Worm (Caenorhabditis elegans) whole organism, early embryonic: ENCODE results near the gene str-161.
A peak's percentile ranks its signal among the peaks of the same experiment; 100 is the strongest.

Experiments
- B0310.2 ChIP-seq: sonication (generic microtip); optimal IDR thresholded peaks from 2 replicates; lab custom pipeline; 2016; ENCODE audit warnings: mild to moderate bottlenecking, missing genetic modification characterization, missing compliant biosample characterization
- F13C5.2 ChIP-seq: sonication (generic microtip); optimal IDR thresholded peaks from 2 replicates; lab custom pipeline; 2017; ENCODE audit warnings: mild to moderate bottlenecking, missing genetic modification characterization, inconsistent platforms, missing compliant biosample characterization
- aly-1 ChIP-seq: sonication (generic microtip); optimal IDR thresholded peaks from 2 replicates; lab custom pipeline; 2016; ENCODE audit warnings: missing genetic modification characterization, missing compliant biosample characterization
- ama-1 ChIP-seq: fragments of 150-350 bp; optimal IDR thresholded peaks from 2 replicates; lab custom pipeline; 2014
- ceh-13 ChIP-seq: fragments of 200-800 bp; sonication (Bioruptor generic); optimal IDR thresholded peaks from 2 replicates; lab custom pipeline; 2018; ENCODE audit warnings: mild to moderate bottlenecking, missing genetic modification characterization, missing compliant biosample characterization
- ceh-36 ChIP-seq: sonication (generic microtip); optimal IDR thresholded peaks from 2 replicates; lab custom pipeline; 2016; ENCODE audit warnings: missing genetic modification characterization, inconsistent platforms, missing compliant biosample characterization
- ets-7 ChIP-seq: sonication (generic microtip); optimal IDR thresholded peaks from 2 replicates; lab custom pipeline; 2016; ENCODE audit warnings: missing genotype, missing genetic modification characterization, missing compliant biosample characterization
- flt-1 ChIP-seq: fragments of 200-800 bp; sonication (Bioruptor generic); IDR thresholded peaks from 2 replicates; pipeline ENCODE4 v1.3.6; 2022; ENCODE audit warnings: missing genetic modification characterization, missing compliant biosample characterization
- hmbx-1 ChIP-seq: sonication (generic microtip); optimal IDR thresholded peaks from 2 replicates; lab custom pipeline; 2016; ENCODE audit warnings: mild to moderate bottlenecking, missing genetic modification characterization, missing compliant biosample characterization
- hmg-4 ChIP-seq: fragments of 200-800 bp; sonication (Bioruptor generic); optimal IDR thresholded peaks from 2 replicates; lab custom pipeline; 2018; ENCODE audit warnings: mild to moderate bottlenecking, missing genetic modification characterization, missing compliant biosample characterization
- hnd-1 ChIP-seq: sonication (generic microtip); optimal IDR thresholded peaks from 2 replicates; lab custom pipeline; 2016; ENCODE audit warnings: missing genetic modification characterization, missing compliant biosample characterization
- pes-1 ChIP-seq: fragments of 200-800 bp; sonication (Bioruptor generic); IDR thresholded peaks from 2 replicates; pipeline ENCODE4 v1.3.6; 2022; ENCODE audit warnings: missing genetic modification reagents, missing genetic modification characterization, missing compliant biosample characterization
- scrt-1 ChIP-seq: fragments of 200-800 bp; sonication (Bioruptor generic); IDR thresholded peaks from 2 replicates; pipeline ENCODE4 v1.3.6; 2022; ENCODE audit warnings: missing genetic modification characterization, missing compliant biosample characterization
- sea-1 ChIP-seq: fragments of 200-800 bp; sonication (Bioruptor generic); conservative IDR thresholded peaks from 2 replicates; pipeline ENCODE4 v1.3.6; 2022; ENCODE audit warnings: missing genetic modification characterization, missing compliant biosample characterization
- tbx-11 ChIP-seq: fragments of 200-800 bp; sonication (Bioruptor generic); IDR thresholded peaks from 2 replicates; pipeline ENCODE4 v1.3.6; 2022; ENCODE audit warnings: missing genetic modification characterization, missing compliant biosample characterization
- tbx-37 ChIP-seq: fragments of 200-800 bp; sonication (Bioruptor generic); conservative IDR thresholded peaks from 2 replicates; pipeline ENCODE4 v1.3.6; 2022; ENCODE audit warnings: missing genetic modification reagents, missing genetic modification characterization, missing compliant biosample characterization
- tra-4 ChIP-seq: sonication (generic microtip); optimal IDR thresholded peaks from 2 replicates; lab custom pipeline; 2017; ENCODE audit warnings: missing genetic modification characterization, missing compliant biosample characterization

str-161 gene

DNA sequence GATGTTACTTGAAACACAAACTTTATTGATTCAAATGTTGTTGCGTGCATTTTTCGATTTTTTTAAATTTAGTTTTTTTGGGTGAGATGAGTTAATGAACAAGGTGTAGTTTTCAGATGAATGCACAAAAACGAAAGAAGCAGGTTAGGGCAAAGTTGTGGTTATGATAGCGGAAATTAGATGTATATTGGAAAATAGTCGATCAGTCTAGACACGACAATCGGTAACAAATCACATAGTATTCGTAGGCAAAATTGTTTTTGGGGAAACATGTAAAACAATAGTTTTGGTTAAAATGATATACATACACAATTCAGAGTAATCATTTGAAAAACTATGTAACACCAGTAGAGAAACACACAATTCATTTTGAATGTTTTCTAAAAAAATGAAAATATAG is 36.3 kb downstream of the str-161 start, which contains the start of gene str-172:
Gene str-172 (minus strand): TSS at position 101 of the 400 bp plus-strand sequence.
- TF ChIP-seq tbx-37 (no peak), ceh-13 (no peak), pes-1 (GFP tag; lab: Robert Waterston, UW) (no peak), aly-1 (no peak), tra-4 (tag; lab: Kevin White, UChicago) (no peak), B0310.2 (tag; lab: Kevin White, UChicago) (no peak), sea-1 (GFP tag; lab: Robert Waterston, UW) (no peak), ama-1 (lab: Kevin White, UChicago) (no peak), ets-7 (tag; lab: Kevin White, UChicago) (no peak), ceh-36 (no peak), hmbx-1 (tag; lab: Kevin White, UChicago) (no peak), hnd-1 (tag; lab: Kevin White, UChicago) (no peak), hmg-4 (GFP tag; lab: Kevin White, UChicago) (no peak), scrt-1 (no peak), flt-1 (GFP tag; lab: Robert Waterston, UW) (no peak), tbx-11 (GFP tag; lab: Robert Waterston, UW) (no peak)

DNA sequence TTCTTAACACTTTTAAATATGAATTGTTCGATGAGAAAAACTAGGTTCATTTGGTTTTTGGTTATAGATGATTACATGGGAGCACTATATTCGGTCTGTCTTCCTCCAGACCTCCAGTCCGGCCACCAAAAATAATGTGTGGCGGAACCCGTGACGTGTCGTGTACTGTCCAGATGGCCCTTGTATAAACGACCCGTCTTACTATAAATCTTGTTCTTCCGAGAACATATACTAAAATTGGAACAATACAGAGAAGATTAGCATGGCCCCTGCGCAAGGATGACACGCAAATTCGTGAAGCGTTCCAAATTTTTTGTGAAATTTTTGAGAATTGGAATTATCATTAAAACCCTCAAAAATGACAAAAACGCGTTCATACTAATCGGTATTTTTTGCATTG is 37.3 kb downstream of the str-161 start:
- TF ChIP-seq aly-1 = no peak
- TF ChIP-seq tra-4 (tag; lab: Kevin White, UChicago) = no peak
- TF ChIP-seq scrt-1 = no peak
- no peak for TF ChIP-seq ets-7 (tag; lab: Kevin White, UChicago)
- TF ChIP-seq ama-1 (lab: Kevin White, UChicago) = no peak
- no peak for TF ChIP-seq tbx-37
- TF ChIP-seq B0310.2 (tag; lab: Kevin White, UChicago) = no peak

ce11 chrIV:4864524-4864923 is 39.3 kb downstream of the str-161 start:
- TF ChIP-seq F13C5.2 (tag; lab: Kevin White, UChicago) (no peak), ets-7 (tag; lab: Kevin White, UChicago) (no peak), tra-4 (tag; lab: Kevin White, UChicago) (no peak), sea-1 (GFP tag; lab: Robert Waterston, UW) (no peak), pes-1 (GFP tag; lab: Robert Waterston, UW) (0 out of 2 replicates have a peak, but pooled peaks have one; percentile 32), hnd-1 (tag; lab: Kevin White, UChicago) (no peak), tbx-11 (GFP tag; lab: Robert Waterston, UW) (0 out of 2 replicates have a peak, but pooled peaks have one; percentile 19)

DNA sequence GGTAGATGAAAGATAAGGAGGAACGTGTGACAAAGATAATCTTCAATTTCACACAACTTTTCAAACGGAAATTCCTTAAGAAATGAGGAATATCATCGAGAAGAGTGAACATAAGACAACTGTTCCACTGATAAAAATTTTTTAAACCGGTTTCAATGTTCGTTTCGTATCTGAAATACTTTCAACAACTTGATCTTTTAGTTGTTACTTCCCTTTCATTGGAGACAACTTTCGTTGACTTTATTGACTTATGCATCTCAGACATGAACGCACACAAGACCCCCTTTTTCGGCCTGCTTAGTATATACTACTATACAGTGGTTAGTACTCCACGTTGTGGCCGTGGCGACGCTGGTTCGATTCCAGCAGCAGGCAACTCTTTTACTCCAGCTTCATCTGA is 42.4 kb downstream of the str-161 start, which contains the start of the genes Y17G9A.4 and str-173:
Gene Y17G9A.4 (minus strand): TSS at position 101 of the 400 bp plus-strand sequence.
Gene str-173 (plus strand): TSS at position 325 of the 400 bp plus-strand sequence.
- TF ChIP-seq hmbx-1 (tag; lab: Kevin White, UChicago) = no peak
- TF ChIP-seq ceh-13 = no peak
- no peak for TF ChIP-seq hmg-4 (GFP tag; lab: Kevin White, UChicago)
- no peak for TF ChIP-seq F13C5.2 (tag; lab: Kevin White, UChicago)
- no peak for TF ChIP-seq tbx-11 (GFP tag; lab: Robert Waterston, UW)
- no peak for TF ChIP-seq tbx-37

DNA sequence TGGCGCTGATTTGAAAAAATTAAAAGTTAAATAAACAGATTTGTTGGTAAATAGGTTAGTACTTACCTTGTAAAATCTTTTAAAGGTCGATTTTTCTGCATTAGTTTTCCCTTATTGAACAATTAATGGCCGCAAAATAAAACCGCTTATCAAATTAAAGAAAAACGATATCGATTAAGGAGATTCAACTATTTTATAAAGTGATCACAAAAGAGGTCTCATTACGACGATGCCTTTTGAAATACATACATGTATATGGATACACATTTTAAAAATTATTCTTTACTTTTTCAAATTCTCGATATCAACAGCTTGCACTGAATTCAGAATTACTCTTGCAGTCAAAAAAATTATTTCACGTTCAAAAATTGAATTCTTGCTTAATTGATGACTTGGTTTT is 45.3 kb downstream of the str-161 start, which contains the start of gene Y17G9A.3:
Gene Y17G9A.3 (minus strand): TSS at position 101 of the 400 bp plus-strand sequence.
- TF ChIP-seq sea-1 (GFP tag; lab: Robert Waterston, UW) (no peak), ceh-36 (no peak), ets-7 (tag; lab: Kevin White, UChicago) (no peak), pes-1 (GFP tag; lab: Robert Waterston, UW) (no peak), flt-1 (GFP tag; lab: Robert Waterston, UW) (no peak), F13C5.2 (tag; lab: Kevin White, UChicago) (no peak), hmbx-1 (tag; lab: Kevin White, UChicago) (no peak), hmg-4 (GFP tag; lab: Kevin White, UChicago) (no peak), ceh-13 (no peak), tbx-11 (GFP tag; lab: Robert Waterston, UW) (no peak), aly-1 (no peak), scrt-1 (no peak), B0310.2 (tag; lab: Kevin White, UChicago) (no peak), tra-4 (tag; lab: Kevin White, UChicago) (no peak), hnd-1 (tag; lab: Kevin White, UChicago) (no peak), tbx-37 (no peak), ama-1 (lab: Kevin White, UChicago) (no peak)

DNA sequence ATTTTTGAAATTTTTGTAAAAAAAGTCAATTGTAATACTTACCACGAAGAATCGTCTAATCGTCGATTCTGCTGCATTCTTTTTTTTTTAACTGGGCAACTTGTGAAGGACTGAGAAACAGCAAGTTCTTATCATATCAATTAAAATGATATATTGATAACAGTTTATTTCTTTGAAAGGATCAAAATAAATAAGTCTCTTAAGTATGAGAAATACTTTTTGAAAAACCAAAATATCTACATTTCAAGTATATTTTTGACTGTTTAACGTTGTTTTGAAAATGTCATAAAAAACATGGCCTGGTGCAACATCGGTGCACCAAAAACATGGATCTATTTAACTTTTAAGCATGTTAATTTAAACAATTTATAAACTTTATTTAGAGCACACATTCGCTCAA is 47.7 kb downstream of the str-161 start, which contains the start of gene Y17G9A.2:
Gene Y17G9A.2 (minus strand): TSS at position 101 of the 400 bp plus-strand sequence.
- TF ChIP-seq tra-4 (tag; lab: Kevin White, UChicago) (no peak), scrt-1 (no peak), sea-1 (GFP tag; lab: Robert Waterston, UW) (no peak), pes-1 (GFP tag; lab: Robert Waterston, UW) (no peak), F13C5.2 (tag; lab: Kevin White, UChicago) (no peak), aly-1 (no peak), ceh-36 (no peak), hnd-1 (tag; lab: Kevin White, UChicago) (no peak), hmbx-1 (tag; lab: Kevin White, UChicago) (no peak), B0310.2 (tag; lab: Kevin White, UChicago) (no peak), flt-1 (GFP tag; lab: Robert Waterston, UW) (no peak), tbx-11 (GFP tag; lab: Robert Waterston, UW) (no peak), ets-7 (tag; lab: Kevin White, UChicago) (no peak), tbx-37 (no peak), ceh-13 (no peak), hmg-4 (GFP tag; lab: Kevin White, UChicago) (no peak), ama-1 (lab: Kevin White, UChicago) (no peak)
